Worm (Caenorhabditis elegans) whole organism, midembryonic: ENCODE results near the gene Y46G5A.14.

Source experiments
- T22C8.4 ChIP-seq: fragments of 200-800 bp; sonication (Bioruptor generic); IDR thresholded peaks from 2 replicates; pipeline ENCODE4 v1.3.6; 2022; ENCODE audit warnings: missing genetic modification characterization, missing compliant biosample characterization
- cog-1 ChIP-seq: sonication (generic microtip); optimal IDR thresholded peaks from 2 replicates; lab custom pipeline; 2016; ENCODE audit warnings: missing genetic modification characterization, missing compliant biosample characterization
- flt-1 ChIP-seq: fragments of 200-800 bp; sonication (Bioruptor generic); IDR thresholded peaks from 2 replicates; pipeline ENCODE4 v1.3.6; 2022; ENCODE audit warnings: missing genetic modification characterization, missing compliant biosample characterization
- klf-2 ChIP-seq: fragments of 200-800 bp; sonication (Bioruptor generic); conservative IDR thresholded peaks from 2 replicates; pipeline ENCODE4 v1.3.6; 2022; ENCODE audit warnings: missing genetic modification reagents, missing genetic modification characterization, missing compliant biosample characterization
- med-1 ChIP-seq: sonication (generic microtip); optimal IDR thresholded peaks from 2 replicates; lab custom pipeline; 2017; ENCODE audit warnings: missing genetic modification characterization, mild to moderate bottlenecking, missing compliant biosample characterization, antibody characterized with exemption, missing genetic modification reagents; ENCODE audit not compliant: insufficient read depth
- ref-1 ChIP-seq: fragments of 200-800 bp; sonication (Bioruptor generic); conservative IDR thresholded peaks from 2 replicates; pipeline ENCODE4 v1.3.6; 2022; ENCODE audit warnings: missing genetic modification reagents, missing genetic modification characterization, missing compliant biosample characterization
- tab-1 ChIP-seq: fragments of 200-800 bp; sonication (Bioruptor generic); IDR thresholded peaks from 2 replicates; pipeline ENCODE4 v1.3.6; 2022; ENCODE audit warnings: missing genetic modification characterization, missing compliant biosample characterization
- ztf-23 ChIP-seq: fragments of 200-800 bp; sonication (Bioruptor generic); IDR thresholded peaks from 2 replicates; pipeline ENCODE4 v1.3.6; 2022; ENCODE audit warnings: missing genetic modification reagents, missing genetic modification characterization, missing compliant biosample characterization
- ztf-29 ChIP-seq: fragments of 200-800 bp; sonication (Bioruptor generic); IDR thresholded peaks from 2 replicates; pipeline ENCODE4 v1.3.6; 2022; ENCODE audit warnings: missing genetic modification reagents, missing genetic modification characterization, missing compliant biosample characterization

Gene Y46G5A.14

ce11 chrII:12818488-12818887, 44.0 kb downstream of the Y46G5A.14 start, which contains the start of gene Y46G5A.22:
Gene Y46G5A.22 (minus strand): TSS chrII:12818588.
- TF ChIP-seq flt-1 (GFP tag; lab: Robert Waterston, UW) (no peak), ztf-23 (GFP tag; lab: Robert Waterston, UW) (no peak), T22C8.4 (GFP tag; lab: Robert Waterston, UW) (no peak), med-1 (no peak)

- TF ChIP-seq tab-1 (GFP tag; lab: Robert Waterston, UW) (no peak), ztf-29 (GFP tag; lab: Robert Waterston, UW) (no peak), klf-2 (GFP tag; lab: Robert Waterston, UW) (no peak), cog-1 (tag; lab: Kevin White, UChicago) (no peak), ztf-23 (GFP tag; lab: Robert Waterston, UW) (no peak), med-1 (no peak), T22C8.4 (GFP tag; lab: Robert Waterston, UW) (no peak), flt-1 (GFP tag; lab: Robert Waterston, UW) (no peak), ref-1 (GFP tag; lab: Robert Waterston, UW) (no peak)
Observed at ce11 chrII:12819979-12820378, 45.5 kb downstream of the Y46G5A.14 start.

ce11 chrII:12823437-12823836, 48.9 kb downstream of the Y46G5A.14 start, which contains the start of gene Y46G5A.36:
Gene Y46G5A.36 (plus strand): TSS chrII:12823679.
- TF ChIP-seq ref-1 (GFP tag; lab: Robert Waterston, UW) (no peak), cog-1 (tag; lab: Kevin White, UChicago) (no peak), ztf-23 (GFP tag; lab: Robert Waterston, UW) (no peak), klf-2 (GFP tag; lab: Robert Waterston, UW) (no peak), ztf-29 (GFP tag; lab: Robert Waterston, UW) (no peak), med-1 (no peak), tab-1 (GFP tag; lab: Robert Waterston, UW) (no peak), T22C8.4 (GFP tag; lab: Robert Waterston, UW) (no peak), flt-1 (GFP tag; lab: Robert Waterston, UW) (no peak)

ce11 chrII:12824463-12824862, 50.0 kb downstream of the Y46G5A.14 start:
- TF ChIP-seq ztf-29 (GFP tag; lab: Robert Waterston, UW) (peak; percentile 42; the same call in 1 of the 2 replicates), tab-1 (GFP tag; lab: Robert Waterston, UW) (no peak)
